Fruit fly (Drosophila melanogaster) whole organism, pupa: ENCODE data around the gene CG32376.

ENCODE experiments used
- CG12605 ChIP-seq: fragments of 200-800 bp; sonication (Bioruptor generic); IDR thresholded peaks from 2 replicates; pipeline ENCODE4 v1.3.6; 2022; ENCODE audit warnings: missing biosample characterization, missing genetic modification characterization
- CG14655 ChIP-seq: fragments of 200-800 bp; sonication (Bioruptor generic); optimal IDR thresholded peaks from 3 replicates; lab custom pipeline; 2017; ENCODE audit warnings: mild to moderate bottlenecking, missing biosample characterization, missing genetic modification reagents, missing genetic modification characterization
- CG15710 ChIP-seq: fragments of 200-800 bp; sonication (Bioruptor generic); optimal IDR thresholded peaks from 2 replicates; lab custom pipeline; 2018; ENCODE audit warnings: missing biosample characterization, mild to moderate bottlenecking, missing genetic modification characterization, moderate library complexity
- CG34367 ChIP-seq: fragments of 200-800 bp; sonication (Bioruptor generic); optimal IDR thresholded peaks from 2 replicates; lab custom pipeline; 2018; ENCODE audit warnings: missing biosample characterization, mild to moderate bottlenecking, missing genetic modification characterization
- CG4496 ChIP-seq: fragments of 200-800 bp; sonication (Bioruptor generic); IDR thresholded peaks from 3 replicates; pipeline ENCODE4 v1.3.6; 2022; ENCODE audit warnings: missing biosample characterization, missing genetic modification characterization
- CG8301 ChIP-seq: fragments of 200-800 bp; sonication (Bioruptor generic); optimal IDR thresholded peaks from 2 replicates; lab custom pipeline; 2018; ENCODE audit warnings: missing biosample characterization, mild to moderate bottlenecking, missing genetic modification characterization
- CG9948 ChIP-seq: fragments of 200-800 bp; sonication (Bioruptor generic); optimal IDR thresholded peaks from 2 replicates; lab custom pipeline; 2018; ENCODE audit warnings: missing biosample characterization, mild to moderate bottlenecking, missing genetic modification characterization, moderate library complexity
- D1 ChIP-seq: fragments of 200-800 bp; sonication (Bioruptor generic); optimal IDR thresholded peaks from 2 replicates; lab custom pipeline; 2018; ENCODE audit warnings: missing biosample characterization, mild to moderate bottlenecking, missing genetic modification characterization, moderate library complexity
- EcR ChIP-seq: fragments of 200-800 bp; sonication (Bioruptor generic); optimal IDR thresholded peaks from 3 replicates; lab custom pipeline; 2019; ENCODE audit warnings: missing biosample characterization, missing genetic modification characterization, mild to moderate bottlenecking, moderate library complexity, missing genetic modification reagents
- Pif1B ChIP-seq: fragments of 200-800 bp; sonication (Bioruptor generic); optimal IDR thresholded peaks from 3 replicates; lab custom pipeline; 2016; ENCODE audit warnings: missing biosample characterization, missing genetic modification characterization
- Snoo ChIP-seq: fragments of 200-800 bp; sonication (Bioruptor generic); optimal IDR thresholded peaks from 3 replicates; lab custom pipeline; 2017; ENCODE audit warnings: missing biosample characterization, mild to moderate bottlenecking, missing genetic modification characterization, inconsistent platforms
- fd96Ca ChIP-seq: fragments of 200-800 bp; sonication (Bioruptor generic); IDR thresholded peaks from 3 replicates; pipeline ENCODE4 v1.3.6; 2022; ENCODE audit warnings: missing biosample characterization, missing genetic modification characterization
- rn ChIP-seq: fragments of 200-800 bp; sonication (Bioruptor generic); IDR thresholded peaks from 2 replicates; pipeline ENCODE4 v1.3.6; 2022; ENCODE audit warnings: missing biosample characterization, missing genetic modification characterization

DNA sequence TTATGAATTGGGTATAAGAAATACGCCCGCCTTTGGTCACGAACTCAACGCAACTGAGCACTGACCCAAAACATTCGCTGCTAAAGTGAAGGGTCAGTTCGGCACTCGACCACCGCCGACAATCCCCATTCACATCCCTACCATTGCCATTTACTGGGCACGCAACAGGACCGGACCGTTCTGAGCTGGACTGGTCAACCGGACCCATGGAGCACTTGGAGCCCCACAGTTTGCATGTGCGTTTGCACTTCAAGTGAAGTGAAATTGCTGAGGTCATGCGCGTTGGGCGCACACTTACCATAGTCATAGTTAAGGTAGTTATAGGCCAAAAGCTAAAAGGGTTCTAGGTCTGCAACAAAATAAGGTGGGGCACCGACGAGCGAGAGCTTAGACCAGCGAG, 17.7 kb upstream of the CG32376 start, which contains the start of gene CG14837:
- TF ChIP-seq CG34367 (tag; lab: Kevin White, UChicago) (no peak), CG8301 (tag; lab: Kevin White, UChicago) (no peak), fd96Ca (GFP tag; lab: Robert Waterston, UW) (no peak), CG12605 (GFP tag; lab: Robert Waterston, UW) (no peak), Pif1B (GFP tag; lab: Kevin White, UChicago) (no peak), Snoo (tag; lab: Kevin White, UChicago) (no peak), rn (GFP tag; lab: Robert Waterston, UW) (no peak), CG14655 (no peak), CG4496 (GFP tag; lab: Robert Waterston, UW) (no peak), EcR (no peak), CG15710 (tag; lab: Kevin White, UChicago) (no peak), D1 (tag; lab: Kevin White, UChicago) (no peak), CG9948 (tag; lab: Kevin White, UChicago) (no peak)
